Worm (Caenorhabditis elegans): ENCODE data around the gene fbxb-106.

DNA sequence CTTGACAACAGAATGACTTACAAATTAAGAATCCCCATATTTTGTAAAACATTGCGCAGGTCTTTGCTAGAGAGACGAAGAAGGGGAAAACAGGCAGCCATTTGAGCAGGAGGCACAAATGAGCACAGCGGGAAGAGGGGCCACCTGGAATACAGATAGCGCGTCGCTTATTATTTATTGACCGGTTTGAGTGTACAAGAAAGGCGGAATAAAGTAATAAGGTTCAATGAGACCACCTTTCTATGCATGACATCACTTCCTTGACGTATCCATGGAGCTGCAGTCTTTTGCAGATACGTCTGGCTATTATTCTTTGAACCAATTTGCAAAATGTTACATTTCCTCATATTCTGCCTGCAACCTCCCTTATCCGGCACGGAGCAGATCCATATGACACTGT lies 12.7 kb downstream of the fbxb-106 start, which contains the start of gene fbxb-111:
- TF ChIP-seq ama-1 (optimal IDR thresholded peaks at IDR 0.05): no peak
- no peak for TF ChIP-seq sea-1 (GFP tag; conservative IDR thresholded peaks at IDR 0.05)
- TF ChIP-seq ets-7 (tag; optimal IDR thresholded peaks at IDR 0.05): no peak
- no peak for TF ChIP-seq B0310.2 (tag; optimal IDR thresholded peaks at IDR 0.05)
- TF ChIP-seq ceh-13 (GFP tag; optimal IDR thresholded peaks at IDR 0.05): no peak
- TF ChIP-seq tbx-11 (GFP tag; IDR thresholded peaks at IDR 0.05): no peak
- no peak for TF ChIP-seq flt-1 (GFP tag; IDR thresholded peaks at IDR 0.05)
- TF ChIP-seq ceh-36 (tag; optimal IDR thresholded peaks at IDR 0.05): no peak
- no peak for TF ChIP-seq scrt-1 (GFP tag; IDR thresholded peaks at IDR 0.05)
- no peak for TF ChIP-seq aly-1 (tag; optimal IDR thresholded peaks at IDR 0.05)
- no peak for TF ChIP-seq pes-1 (GFP tag; IDR thresholded peaks at IDR 0.05)
- no peak for TF ChIP-seq F13C5.2 (tag; optimal IDR thresholded peaks at IDR 0.05)
- no peak for TF ChIP-seq hmg-4 (GFP tag; optimal IDR thresholded peaks at IDR 0.05)
- no peak for TF ChIP-seq hnd-1 (tag; optimal IDR thresholded peaks at IDR 0.05)

Measured in whole organism, early embryonic.